Worm (Caenorhabditis elegans): ENCODE data around the gene C34D10.1.

DNA sequence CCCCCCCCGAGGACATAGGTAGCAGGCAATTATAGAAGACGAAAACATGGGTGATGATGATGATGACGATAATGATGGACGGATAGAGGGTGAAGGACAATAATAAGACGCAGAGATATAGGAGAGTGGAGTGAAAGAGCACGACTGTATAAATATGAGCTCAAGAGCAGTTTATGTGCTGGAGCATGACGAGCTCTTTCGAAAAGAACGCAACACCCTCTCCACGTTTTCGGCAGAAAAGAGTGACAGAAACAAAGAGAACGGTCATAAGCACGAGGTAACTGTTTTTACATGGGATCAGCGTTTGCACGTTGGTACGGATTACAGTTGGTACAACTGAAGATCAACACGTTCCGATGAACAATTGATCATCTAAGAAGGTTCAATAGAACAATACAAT is 30.3 kb upstream of the C34D10.1 start:
- TF ChIP-seq lin-38 (GFP tag; IDR thresholded peaks at IDR 0.05) (no peak), lin-39 (tag; optimal IDR thresholded peaks at IDR 0.05) (no peak), pqm-1 (tag; optimal IDR thresholded peaks at IDR 0.05) (no peak), ceh-28 (tag; optimal IDR thresholded peaks at IDR 0.05) (no peak), ZK546.5 (tag; optimal IDR thresholded peaks at IDR 0.05) (no peak), dmd-9 (GFP tag; IDR thresholded peaks at IDR 0.05) (no peak), ceh-32 (tag; optimal IDR thresholded peaks at IDR 0.05; ENCODE audit: poor library complexity) (no peak), ceh-20 (GFP tag; IDR thresholded peaks at IDR 0.05) (no peak), unc-130 (GFP tag; optimal IDR thresholded peaks at IDR 0.05) (no peak), spr-3 (GFP tag; optimal IDR thresholded peaks at IDR 0.05) (no peak)
